Fruit fly (Drosophila melanogaster) whole organism, embryonic: ENCODE results near the gene CG3036.
A peak's percentile ranks its signal among the peaks of the same experiment; 100 is the strongest.

Experiments used
- Ada2b ChIP-seq: fragments of 200-800 bp; sonication (Bioruptor generic); IDR thresholded peaks from 2 replicates; pipeline ENCODE4 v1.3.6; 2022; ENCODE audit warnings: missing biosample characterization, missing genetic modification characterization
- BEAF-32 ChIP-seq: fragments of 200-800 bp; sonication (Bioruptor generic); optimal IDR thresholded peaks from 3 replicates; lab custom pipeline; 2017; ENCODE audit warnings: missing biosample characterization, missing genetic modification characterization, mild to moderate bottlenecking, moderate library complexity, missing genetic modification reagents
- CG10565 ChIP-seq: fragments of 200-800 bp; sonication (Bioruptor generic); optimal IDR thresholded peaks from 3 replicates; lab custom pipeline; 2016; ENCODE audit warnings: missing biosample characterization, mild to moderate bottlenecking, missing genetic modification characterization
- CG10979 ChIP-seq: fragments of 200-800 bp; sonication (Bioruptor generic); optimal IDR thresholded peaks from 2 replicates; lab custom pipeline; 2018; ENCODE audit warnings: missing biosample characterization, mild to moderate bottlenecking, missing genetic modification characterization, moderate library complexity
- CG11560 ChIP-seq: fragments of 200-800 bp; sonication (Bioruptor generic); IDR thresholded peaks from 3 replicates; pipeline ENCODE4 v1.3.6; 2022; ENCODE audit warnings: missing biosample characterization, missing genetic modification characterization
- CG11696 ChIP-seq: fragments of 200-800 bp; sonication (Bioruptor generic); IDR thresholded peaks from 2 replicates; pipeline ENCODE4 v1.3.6; 2022; ENCODE audit warnings: missing biosample characterization, missing genetic modification characterization
- CG13775 ChIP-seq: fragments of 200-800 bp; sonication (Bioruptor generic); optimal IDR thresholded peaks from 3 replicates; lab custom pipeline; 2017; ENCODE audit warnings: missing biosample characterization, mild to moderate bottlenecking, missing genetic modification characterization
- CG15269 ChIP-seq: fragments of 200-800 bp; sonication (Bioruptor generic); optimal IDR thresholded peaks from 2 replicates; lab custom pipeline; 2018; ENCODE audit warnings: missing biosample characterization, mild to moderate bottlenecking, missing genetic modification characterization, moderate library complexity
- CG17328 ChIP-seq: fragments of 200-800 bp; sonication (Bioruptor generic); IDR thresholded peaks from 2 replicates; pipeline ENCODE4 v1.3.6; 2022; ENCODE audit warnings: missing biosample characterization, missing genetic modification characterization
- CG18764 ChIP-seq: fragments of 200-800 bp; sonication (Bioruptor generic); optimal IDR thresholded peaks from 3 replicates; lab custom pipeline; 2016; ENCODE audit warnings: missing biosample characterization, missing genetic modification characterization
- CG2678 ChIP-seq: fragments of 200-800 bp; sonication (Bioruptor generic); optimal IDR thresholded peaks from 3 replicates; lab custom pipeline; 2019; ENCODE audit warnings: missing biosample characterization, mild to moderate bottlenecking, missing genetic modification characterization, moderate library complexity
- CG2712 ChIP-seq: fragments of 200-800 bp; optimal IDR thresholded peaks from 3 replicates; lab custom pipeline; 2019; ENCODE audit warnings: missing biosample characterization, mild to moderate bottlenecking, missing genetic modification characterization, moderate library complexity
- CG2889 ChIP-seq: fragments of 200-800 bp; sonication (Bioruptor generic); IDR thresholded peaks from 3 replicates; pipeline ENCODE4 v1.3.6; 2022; ENCODE audit warnings: missing biosample characterization, missing genetic modification characterization
- CG30020 ChIP-seq: fragments of 200-800 bp; optimal IDR thresholded peaks from 2 replicates; lab custom pipeline; 2019; ENCODE audit warnings: missing biosample characterization, mild to moderate bottlenecking, missing genetic modification characterization, moderate library complexity
- CG32532 ChIP-seq: fragments of 200-800 bp; sonication (Bioruptor generic); IDR thresholded peaks from 2 replicates; pipeline ENCODE4 v1.3.6; 2022; ENCODE audit warnings: missing biosample characterization, missing genetic modification characterization
- CG34224 ChIP-seq: fragments of 200-800 bp; sonication (Bioruptor generic); IDR thresholded peaks from 3 replicates; pipeline ENCODE4 v1.3.6; 2022; ENCODE audit warnings: missing biosample characterization, missing genetic modification characterization; ENCODE audit not compliant: partially characterized antibody
- CG4707 ChIP-seq: fragments of 200-800 bp; sonication (Bioruptor generic); optimal IDR thresholded peaks from 2 replicates; lab custom pipeline; 2018; ENCODE audit warnings: missing biosample characterization, mild to moderate bottlenecking, missing genetic modification characterization, moderate library complexity
- CG9215 ChIP-seq: fragments of 200-800 bp; sonication (Bioruptor generic); IDR thresholded peaks from 2 replicates; pipeline ENCODE4 v1.3.6; 2022; ENCODE audit warnings: missing biosample characterization, missing genetic modification characterization
- CG9797 ChIP-seq: fragments of 200-800 bp; sonication (Bioruptor generic); optimal IDR thresholded peaks from 3 replicates; lab custom pipeline; 2018; ENCODE audit warnings: missing biosample characterization, mild to moderate bottlenecking, missing genetic modification characterization
- D19A ChIP-seq: fragments of 200-800 bp; optimal IDR thresholded peaks from 3 replicates; lab custom pipeline; 2019; ENCODE audit warnings: missing biosample characterization, mild to moderate bottlenecking, missing genetic modification characterization, moderate library complexity
- E2f1 ChIP-seq: fragments of 200-800 bp; sonication (Bioruptor generic); IDR thresholded peaks from 2 replicates; pipeline ENCODE4 v1.3.6; 2022; ENCODE audit warnings: missing biosample characterization, missing genetic modification characterization
- E2f2 ChIP-seq: fragments of 200-800 bp; sonication (Bioruptor generic); IDR thresholded peaks from 2 replicates; pipeline ENCODE4 v1.3.6; 2022; ENCODE audit warnings: missing biosample characterization, missing genetic modification characterization
- Fer3 ChIP-seq: fragments of 200-800 bp; sonication (Bioruptor generic); optimal IDR thresholded peaks from 2 replicates; lab custom pipeline; 2018; ENCODE audit warnings: missing biosample characterization, mild to moderate bottlenecking, missing genetic modification characterization, moderate library complexity
- H2.0 ChIP-seq: fragments of 200-800 bp; sonication (Bioruptor generic); IDR thresholded peaks from 2 replicates; pipeline ENCODE4 v1.3.6; 2022; ENCODE audit warnings: missing biosample characterization, missing genetic modification characterization
- HmgZ ChIP-seq: fragments of 200-800 bp; sonication (Bioruptor generic); optimal IDR thresholded peaks from 2 replicates; lab custom pipeline; 2018; ENCODE audit warnings: missing biosample characterization, mild to moderate bottlenecking, missing genetic modification characterization
- Hmr ChIP-seq: fragments of 200-800 bp; sonication (Bioruptor generic); optimal IDR thresholded peaks from 3 replicates; lab custom pipeline; 2017; ENCODE audit warnings: mild to moderate bottlenecking, missing biosample characterization, missing genetic modification reagents, missing genetic modification characterization
- Nf-YB ChIP-seq: fragments of 200-800 bp; sonication (Bioruptor generic); optimal IDR thresholded peaks from 3 replicates; lab custom pipeline; 2019; ENCODE audit warnings: missing biosample characterization, mild to moderate bottlenecking, missing genetic modification characterization, moderate library complexity
- Optix ChIP-seq: fragments of 200-800 bp; sonication (Bioruptor generic); IDR thresholded peaks from 3 replicates; pipeline ENCODE4 v1.3.6; 2022; ENCODE audit warnings: missing biosample characterization, missing genetic modification characterization
- Ptx1 ChIP-seq: fragments of 200-800 bp; sonication (Bioruptor generic); IDR thresholded peaks from 2 replicates; pipeline ENCODE4 v1.3.6; 2022; ENCODE audit warnings: missing biosample characterization, missing genetic modification characterization
- ci ChIP-seq: fragments of 200-800 bp; sonication (Bioruptor generic); IDR thresholded peaks from 3 replicates; pipeline ENCODE4 v1.3.6; 2022; ENCODE audit warnings: missing biosample characterization, missing genetic modification characterization
- corto ChIP-seq: fragments of 200-800 bp; sonication (Bioruptor generic); optimal IDR thresholded peaks from 2 replicates; lab custom pipeline; 2016; ENCODE audit warnings: missing biosample characterization, mild to moderate bottlenecking, missing genetic modification characterization, moderate library complexity
- fd102C ChIP-seq: fragments of 200-800 bp; sonication (Bioruptor generic); optimal IDR thresholded peaks from 2 replicates; lab custom pipeline; 2018; ENCODE audit warnings: missing biosample characterization, mild to moderate bottlenecking, missing genetic modification characterization, moderate library complexity
- gcm2 ChIP-seq: fragments of 200-800 bp; sonication (Bioruptor generic); optimal IDR thresholded peaks from 2 replicates; lab custom pipeline; 2016; ENCODE audit warnings: missing biosample characterization, missing genetic modification characterization
- gro ChIP-seq: fragments of 200-800 bp; sonication (Bioruptor generic); optimal IDR thresholded peaks from 2 replicates; lab custom pipeline; 2016; ENCODE audit warnings: missing biosample characterization, missing genetic modification characterization
- hkb ChIP-seq, 2 experiments: fragments of 200-800 bp in 1 of 2; fragments of >200 bp in 1 of 2; sonication (Bioruptor generic) in 1 of 2; IDR thresholded peaks in 1 of 2; optimal IDR thresholded peaks in 1 of 2; 2 replicates each; pipeline versions ENCODE4 v1.3.6 to Lab custom; 2017 to 2022; ENCODE audit warnings: missing biosample characterization in 1 of 2, missing genetic modification characterization in 1 of 2
- inv ChIP-seq: fragments of 200-800 bp; sonication (Bioruptor generic); IDR thresholded peaks from 2 replicates; pipeline ENCODE4 v1.3.6; 2022; ENCODE audit warnings: missing biosample characterization, missing genetic modification characterization; ENCODE audit not compliant: partially characterized antibody
- lab ChIP-seq: fragments of 200-800 bp; sonication (Bioruptor generic); optimal IDR thresholded peaks from 3 replicates; lab custom pipeline; 2017; ENCODE audit warnings: missing biosample characterization, missing genetic modification characterization, mild to moderate bottlenecking, moderate library complexity, missing genetic modification reagents
- mld ChIP-seq: fragments of 200-800 bp; sonication (Bioruptor generic); IDR thresholded peaks from 3 replicates; pipeline ENCODE4 v1.3.6; 2022; ENCODE audit warnings: missing biosample characterization, missing genetic modification characterization; ENCODE audit not compliant: partially characterized antibody
- nmo ChIP-seq: fragments of 200-800 bp; sonication (Bioruptor generic); optimal IDR thresholded peaks from 2 replicates; lab custom pipeline; 2018; ENCODE audit warnings: missing biosample characterization, mild to moderate bottlenecking, missing genetic modification characterization, moderate library complexity
- pan ChIP-seq, 4 experiments: fragments of >200 bp in 3 of 4; fragments of 200-800 bp in 1 of 4; sonication (Bioruptor generic) in 1 of 4; optimal IDR thresholded peaks in 3 of 4; IDR thresholded peaks in 1 of 4; 2 replicates each; pipeline versions ENCODE4 v1.3.6 to Lab custom; 2017 to 2022; ENCODE audit warnings: missing biosample characterization in 2 of 4, missing genetic modification characterization in 2 of 4, mixed read lengths in 1 of 4
- pita ChIP-seq: fragments of 200-800 bp; sonication (Bioruptor generic); optimal IDR thresholded peaks from 2 replicates; lab custom pipeline; 2017; ENCODE audit warnings: missing biosample characterization, mild to moderate bottlenecking, missing genetic modification characterization
- rib ChIP-seq: fragments of 200-800 bp; sonication (Bioruptor generic); IDR thresholded peaks from 2 replicates; pipeline ENCODE4 v1.3.6; 2022; ENCODE audit warnings: missing biosample characterization, missing genetic modification characterization
- sim ChIP-seq: fragments of 200-800 bp; sonication (Bioruptor generic); IDR thresholded peaks from 2 replicates; pipeline ENCODE4 v1.3.6; 2022; ENCODE audit warnings: missing biosample characterization, missing genetic modification characterization
- sna ChIP-seq: fragments of 200-800 bp; sonication (Bioruptor generic); IDR thresholded peaks from 2 replicates; pipeline ENCODE4 v1.3.6; 2022; ENCODE audit warnings: missing biosample characterization, missing genetic modification characterization; ENCODE audit not compliant: partially characterized antibody
- tin ChIP-seq: fragments of 200-800 bp; sonication (Bioruptor generic); optimal IDR thresholded peaks from 3 replicates; lab custom pipeline; 2016; ENCODE audit warnings: missing biosample characterization, missing genetic modification characterization
- unc-4 ChIP-seq: fragments of 200-800 bp; sonication (Bioruptor generic); IDR thresholded peaks from 2 replicates; pipeline ENCODE4 v1.3.6; 2022; ENCODE audit warnings: missing biosample characterization, missing genetic modification characterization; ENCODE audit not compliant: partially characterized antibody
- wek ChIP-seq: fragments of 200-800 bp; sonication (Bioruptor generic); optimal IDR thresholded peaks from 3 replicates; lab custom pipeline; 2018; ENCODE audit warnings: missing biosample characterization, mild to moderate bottlenecking, missing genetic modification characterization, moderate library complexity

Gene CG3036

DNA sequence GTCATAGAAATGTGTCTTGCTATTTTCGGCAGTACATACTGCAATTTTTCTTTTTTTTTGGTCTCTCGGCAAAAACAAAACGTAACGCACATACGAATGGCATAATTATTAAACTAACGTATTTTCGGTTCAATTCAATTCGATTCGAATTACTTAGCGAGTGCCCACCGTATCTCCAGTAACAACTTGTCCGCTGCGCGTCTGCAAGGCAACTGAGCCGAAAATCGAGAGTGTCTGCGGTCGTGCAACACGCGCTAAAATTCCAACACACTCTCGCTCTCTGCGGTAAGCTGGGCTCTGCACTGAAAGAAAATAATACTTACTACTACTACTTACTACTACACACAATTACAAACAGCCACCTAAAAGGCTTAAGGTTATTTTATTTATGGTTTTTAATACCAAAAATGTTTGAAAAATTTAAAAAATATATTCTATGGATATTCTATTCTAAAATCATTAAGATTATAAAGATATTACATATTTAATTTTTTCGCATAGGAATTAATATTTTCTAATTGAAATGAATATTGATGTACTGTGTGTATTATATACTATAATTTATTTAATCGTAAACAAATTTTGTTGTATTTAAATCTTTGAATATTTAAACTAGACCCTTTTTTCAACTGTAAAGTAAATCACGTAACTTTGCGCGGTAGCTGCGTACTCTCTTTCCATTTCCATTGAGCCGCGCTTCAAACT is 14.8 kb downstream of the CG3036 start, which contains the start of gene snsl (continued):
- TF ChIP-seq sim (GFP tag; lab: Robert Waterston, UW): no peak
- peak; percentile 58; the same call in 2 of the 3 replicates for TF ChIP-seq ci (GFP tag; lab: Robert Waterston, UW)
- no peak for TF ChIP-seq unc-4
- TF ChIP-seq CG4707 (GFP tag; lab: Kevin White, UChicago): no peak
- peak; percentile 63 for TF ChIP-seq Ptx1 (GFP tag; lab: Robert Waterston, UW)
- TF ChIP-seq tin: peak; percentile 40
- peak; percentile 53; the same call in 1 of the 2 replicates for TF ChIP-seq E2f1
- TF ChIP-seq CG30020 (tag; lab: Kevin White, UChicago): peak; percentile 31
- TF ChIP-seq CG34224 (GFP tag; lab: Robert Waterston, UW): no peak
- TF ChIP-seq gcm2 (GFP tag; lab: Kevin White, UChicago): no peak
- TF ChIP-seq CG15269 (tag; lab: Kevin White, UChicago): peak; percentile 85
- no peak for TF ChIP-seq CG10565
- peak; percentile 88 for TF ChIP-seq CG2678 (tag; lab: Kevin White, UChicago)
- no peak for TF ChIP-seq mld (GFP tag; lab: Robert Waterston, UW)
- no peak for TF ChIP-seq HmgZ
- TF ChIP-seq fd102C (GFP tag; lab: Kevin White, UChicago): no peak
- no peak for TF ChIP-seq Optix (GFP tag; lab: Robert Waterston, UW)
- TF ChIP-seq inv (GFP tag; lab: Robert Waterston, UW): no peak
- no peak for TF ChIP-seq pan (optimal IDR thresholded peaks at IDR 0.05; lab: Kevin White, UChicago)
- TF ChIP-seq pan (GFP tag; optimal IDR thresholded peaks at IDR 0.05 in 1 of 2, IDR thresholded peaks at IDR 0.05 in 1 of 2): peak in 1 of 2 experiments; percentile 47
- peak; percentile 56 for TF ChIP-seq Nf-YB (GFP tag; lab: Kevin White, UChicago)
- peak; percentile 13 for TF ChIP-seq Fer3 (tag; lab: Kevin White, UChicago)
- no peak for TF ChIP-seq CG11696
- TF ChIP-seq CG2889: 0 out of 3 replicates have a peak, but pooled peaks have one; percentile 27
- no peak for TF ChIP-seq gro (GFP tag; lab: Kevin White, UChicago)
- no peak for TF ChIP-seq CG9215 (GFP tag; lab: Robert Waterston, UW)
- no peak for TF ChIP-seq CG11560
- 0 out of 2 replicates have a peak, but pooled peaks have one; percentile 20 for TF ChIP-seq E2f2
- no peak for TF ChIP-seq corto (GFP tag; lab: Kevin White, UChicago)
- TF ChIP-seq CG18764: no peak
- peak; percentile 35 for TF ChIP-seq CG13775 (GFP tag; lab: Kevin White, UChicago)
- TF ChIP-seq lab (GFP tag; lab: Kevin White, UChicago): peak; percentile 56
- no peak for TF ChIP-seq sna (GFP tag; lab: Robert Waterston, UW)
- peak; percentile 67 for TF ChIP-seq D19A (tag; lab: Kevin White, UChicago)
- peak; percentile 79 for TF ChIP-seq nmo
- TF ChIP-seq Hmr (GFP tag; lab: Kevin White, UChicago): peak; percentile 61
- TF ChIP-seq CG17328 (GFP tag; lab: Robert Waterston, UW): 0 out of 2 replicates have a peak, but pooled peaks have one; percentile 10
- TF ChIP-seq pita (GFP tag; lab: Kevin White, UChicago): no peak
- no peak for TF ChIP-seq hkb (optimal IDR thresholded peaks at IDR 0.05; lab: Kevin White, UChicago)
- no peak for TF ChIP-seq hkb (GFP tag; IDR thresholded peaks at IDR 0.05; lab: Robert Waterston, UW)
- no peak for TF ChIP-seq H2.0 (GFP tag; lab: Robert Waterston, UW)
- TF ChIP-seq CG32532 (GFP tag; lab: Robert Waterston, UW): peak; percentile 37; the same call in 1 of the 2 replicates
- no peak for TF ChIP-seq BEAF-32 (GFP tag; lab: Kevin White, UChicago)
- TF ChIP-seq CG10979 (tag; lab: Kevin White, UChicago): peak; percentile 65
- peak; percentile 81 for TF ChIP-seq CG2712 (tag; lab: Kevin White, UChicago)
- no peak for TF ChIP-seq wek (GFP tag; lab: Kevin White, UChicago)
- TF ChIP-seq rib (GFP tag; lab: Robert Waterston, UW): no peak
- no peak for TF ChIP-seq CG9797 (GFP tag; lab: Kevin White, UChicago)
- TF ChIP-seq Ada2b: peak; percentile 29; the same call in 1 of the 2 replicates
